Fruit fly (Drosophila melanogaster) whole organism, adult: ENCODE results near the gene QC.

Experiments used
- CG11617 ChIP-seq: fragments of 200-800 bp; sonication (Bioruptor generic); optimal IDR thresholded peaks from 2 replicates; lab custom pipeline; 2017; ENCODE audit warnings: mild to moderate bottlenecking, missing biosample characterization, missing genetic modification reagents, missing genetic modification characterization
- CG12768 ChIP-seq: fragments of 200-800 bp; sonication (Bioruptor generic); optimal IDR thresholded peaks from 2 replicates; lab custom pipeline; 2017; ENCODE audit warnings: missing biosample characterization, missing genetic modification characterization, mild to moderate bottlenecking, moderate library complexity, missing genetic modification reagents
- CG14711 ChIP-seq: fragments of 200-800 bp; sonication (Bioruptor generic); optimal IDR thresholded peaks from 2 replicates; lab custom pipeline; 2018; ENCODE audit warnings: missing biosample characterization, mild to moderate bottlenecking, missing genetic modification characterization, moderate library complexity
- CG1620 ChIP-seq: fragments of 200-800 bp; sonication (Bioruptor generic); optimal IDR thresholded peaks from 2 replicates; lab custom pipeline; 2016; ENCODE audit warnings: missing biosample characterization, missing genetic modification characterization
- CG33017 ChIP-seq: fragments of 200-800 bp; sonication (Bioruptor generic); optimal IDR thresholded peaks from 2 replicates; lab custom pipeline; 2018; ENCODE audit warnings: missing biosample characterization, mild to moderate bottlenecking, missing genetic modification characterization, moderate library complexity
- CG5204 ChIP-seq: fragments of 200-800 bp; sonication (Bioruptor generic); optimal IDR thresholded peaks from 2 replicates; lab custom pipeline; 2016; ENCODE audit warnings: missing biosample characterization, missing genetic modification characterization
- CG7045 ChIP-seq: fragments of 200-800 bp; sonication (Bioruptor generic); optimal IDR thresholded peaks from 2 replicates; lab custom pipeline; 2017; ENCODE audit warnings: missing biosample characterization, mild to moderate bottlenecking, missing genetic modification characterization
- CG7101 ChIP-seq: fragments of 200-800 bp; sonication (Bioruptor generic); optimal IDR thresholded peaks from 2 replicates; lab custom pipeline; 2018; ENCODE audit warnings: missing biosample characterization, mild to moderate bottlenecking, missing genetic modification characterization, moderate library complexity
- Clk ChIP-seq: fragments of 200-800 bp; sonication (Bioruptor generic); optimal IDR thresholded peaks from 2 replicates; lab custom pipeline; 2017; ENCODE audit warnings: missing biosample characterization, missing genetic modification characterization
- Crg-1 ChIP-seq: fragments of 200-800 bp; sonication (Bioruptor generic); optimal IDR thresholded peaks from 2 replicates; lab custom pipeline; 2016; ENCODE audit warnings: missing biosample characterization, missing genetic modification characterization
- Hr96 ChIP-seq: fragments of 200-800 bp; sonication (Bioruptor generic); optimal IDR thresholded peaks from 2 replicates; lab custom pipeline; 2016; ENCODE audit warnings: missing biosample characterization, missing genetic modification characterization
- Mnt ChIP-seq: fragments of 200-800 bp; sonication (Bioruptor generic); optimal IDR thresholded peaks from 2 replicates; lab custom pipeline; 2016; ENCODE audit warnings: missing biosample characterization, mild to moderate bottlenecking, missing genetic modification characterization
- bab1 ChIP-seq: fragments of 200-800 bp; sonication (Bioruptor generic); optimal IDR thresholded peaks from 3 replicates; lab custom pipeline; 2019; ENCODE audit warnings: missing biosample characterization, mild to moderate bottlenecking, missing genetic modification characterization, moderate library complexity
- cic ChIP-seq: fragments of 200-800 bp; sonication (Bioruptor generic); optimal IDR thresholded peaks from 2 replicates; lab custom pipeline; 2017; ENCODE audit warnings: missing biosample characterization, mild to moderate bottlenecking, missing genetic modification characterization, moderate library complexity
- cnc ChIP-seq, 2 experiments: fragments of >200 bp; optimal IDR thresholded peaks; 2 replicates each; lab custom pipeline; 2017
- kay ChIP-seq: fragments of 200-800 bp; sonication (Bioruptor generic); peaks from one replicate; lab custom pipeline; 2016; ENCODE audit warnings: missing biosample characterization, missing genetic modification characterization, borderline replicate concordance
- ovo ChIP-seq: fragments of 200-800 bp; sonication (Bioruptor generic); optimal IDR thresholded peaks from 2 replicates; lab custom pipeline; 2016; ENCODE audit warnings: missing biosample characterization, missing genetic modification characterization
- pad ChIP-seq: fragments of 200-800 bp; sonication (Bioruptor generic); optimal IDR thresholded peaks from 3 replicates; lab custom pipeline; 2017; ENCODE audit warnings: missing biosample characterization, missing genetic modification characterization, mild to moderate bottlenecking, moderate library complexity, missing genetic modification reagents
- tj ChIP-seq: fragments of 200-800 bp; sonication (Bioruptor generic); optimal IDR thresholded peaks from 3 replicates; lab custom pipeline; 2017; ENCODE audit warnings: missing biosample characterization, mild to moderate bottlenecking, missing genetic modification characterization, moderate library complexity
- toe ChIP-seq: fragments of 200-800 bp; sonication (Bioruptor generic); optimal IDR thresholded peaks from 2 replicates; lab custom pipeline; 2016; ENCODE audit warnings: missing biosample characterization, missing genetic modification characterization

The QC gene

DNA sequence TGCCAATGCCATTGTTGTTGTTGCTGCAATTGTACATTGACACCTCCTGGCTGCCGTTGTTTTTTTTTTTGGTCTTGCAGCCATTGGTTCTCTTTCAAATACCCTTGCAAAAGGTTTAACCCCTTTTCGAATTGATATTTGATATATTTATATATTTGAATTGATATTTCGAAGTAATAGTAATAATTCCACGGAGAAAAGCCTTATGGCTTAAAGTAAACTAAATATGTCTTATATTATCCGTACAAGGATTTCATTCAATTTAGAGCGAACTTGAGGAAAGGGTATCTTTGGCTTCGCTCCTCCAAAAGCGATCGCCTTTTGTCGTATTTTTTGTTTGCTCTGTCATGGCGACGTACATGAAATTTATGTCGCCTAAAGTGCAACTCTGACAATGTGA, 39.3 kb upstream of the QC start:
- TF ChIP-seq cnc (optimal IDR thresholded peaks at IDR 0.05; lab: Kevin White, UChicago), result no peak

- no peak for TF ChIP-seq pad (GFP tag; lab: Kevin White, UChicago)
- TF ChIP-seq Mnt (GFP tag; lab: Kevin White, UChicago), result no peak
- TF ChIP-seq kay (GFP tag; lab: Kevin White, UChicago), result no peak
- no peak for TF ChIP-seq CG33017
- TF ChIP-seq cic (GFP tag; lab: Kevin White, UChicago), result no peak
- TF ChIP-seq tj (GFP tag; lab: Kevin White, UChicago), result no peak
- no peak for TF ChIP-seq CG7045 (GFP tag; lab: Kevin White, UChicago)
- no peak for TF ChIP-seq cnc (optimal IDR thresholded peaks at IDR 0.05; lab: Kevin White, UChicago)
- TF ChIP-seq CG12768, result no peak
- no peak for TF ChIP-seq Clk (GFP tag; lab: Kevin White, UChicago)
- no peak for TF ChIP-seq bab1
- no peak for TF ChIP-seq CG11617 (GFP tag; lab: Kevin White, UChicago)
- TF ChIP-seq toe (GFP tag; lab: Kevin White, UChicago), result no peak
- no peak for TF ChIP-seq CG14711 (tag; lab: Kevin White, UChicago)
- TF ChIP-seq CG5204 (GFP tag; lab: Kevin White, UChicago), result no peak
- no peak for TF ChIP-seq Hr96 (GFP tag; lab: Kevin White, UChicago)
- no peak for TF ChIP-seq ovo (GFP tag; lab: Kevin White, UChicago)
- no peak for TF ChIP-seq CG1620 (GFP tag; lab: Kevin White, UChicago)
- TF ChIP-seq Crg-1 (GFP tag; lab: Kevin White, UChicago), result no peak
Measured at dm6 chr3L:5941086-5941485, 38.8 kb upstream of the QC start.

DNA sequence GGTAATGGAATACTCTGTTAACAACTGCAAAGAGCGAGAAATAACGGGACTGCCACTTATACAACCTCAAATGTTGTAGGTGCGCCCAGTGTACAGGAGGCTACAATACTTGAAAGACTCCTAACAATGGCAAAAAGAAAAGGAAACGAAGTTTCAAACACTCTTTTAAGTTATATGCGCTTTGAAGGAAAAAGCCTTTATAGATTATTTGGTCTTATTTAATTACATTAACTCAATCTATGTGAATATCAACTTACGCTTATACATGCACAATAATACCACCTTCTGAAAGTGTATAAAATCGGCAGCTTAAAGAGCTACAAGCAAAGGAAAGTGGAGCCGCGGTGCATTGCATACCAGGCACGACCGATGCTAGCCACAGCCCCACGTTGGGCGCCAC, 38.2 kb upstream of the QC start:
- TF ChIP-seq cnc (optimal IDR thresholded peaks at IDR 0.05; lab: Kevin White, UChicago), result no peak
- TF ChIP-seq Mnt (GFP tag; lab: Kevin White, UChicago), result no peak
- no peak for TF ChIP-seq CG33017
- TF ChIP-seq CG7045 (GFP tag; lab: Kevin White, UChicago), result no peak
- no peak for TF ChIP-seq pad (GFP tag; lab: Kevin White, UChicago)
- no peak for TF ChIP-seq Hr96 (GFP tag; lab: Kevin White, UChicago)
- no peak for TF ChIP-seq tj (GFP tag; lab: Kevin White, UChicago)
- TF ChIP-seq ovo (GFP tag; lab: Kevin White, UChicago), result no peak
- no peak for TF ChIP-seq CG1620 (GFP tag; lab: Kevin White, UChicago)
- TF ChIP-seq cic (GFP tag; lab: Kevin White, UChicago), result no peak
- no peak for TF ChIP-seq CG11617 (GFP tag; lab: Kevin White, UChicago)
- no peak for TF ChIP-seq Clk (GFP tag; lab: Kevin White, UChicago)
- no peak for TF ChIP-seq CG7101 (tag; lab: Kevin White, UChicago)
- no peak for TF ChIP-seq CG12768
- TF ChIP-seq CG5204 (GFP tag; lab: Kevin White, UChicago), result no peak

DNA sequence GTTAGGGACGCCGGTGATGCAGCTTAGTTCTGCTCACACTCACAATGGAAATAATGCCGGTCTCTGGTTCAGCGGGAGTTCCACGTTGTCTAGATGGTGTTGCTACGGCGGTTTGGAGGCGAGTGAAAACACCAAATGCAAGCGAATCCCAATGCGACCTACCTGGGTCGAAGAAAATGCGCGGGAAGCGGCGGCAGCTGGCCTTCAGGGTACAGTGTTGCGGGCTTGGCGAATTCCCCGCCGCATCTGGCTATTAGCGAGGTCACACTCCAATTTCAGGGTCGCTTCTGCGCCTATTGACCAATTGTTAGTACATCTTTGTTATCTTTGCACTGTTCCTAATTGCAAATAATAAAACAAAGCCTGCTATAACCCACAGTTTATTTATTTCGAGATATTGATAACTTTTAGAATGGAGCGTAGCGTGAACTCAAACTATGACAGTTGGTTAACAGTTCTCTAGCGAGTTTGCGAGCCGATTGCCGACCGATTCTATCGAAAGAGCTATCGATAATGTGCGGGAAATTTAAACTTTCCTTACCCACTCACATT, 30.2 kb upstream of the QC start, which contains the start of gene Rcc1:
Rcc1 (minus strand) TSS at position 411 of the 552 bp plus-strand sequence.
- peak; percentile 26 for TF ChIP-seq Hr96 (GFP tag; lab: Kevin White, UChicago)
- TF ChIP-seq Crg-1 (GFP tag; lab: Kevin White, UChicago), result peak; percentile 25
- peak; percentile 72 for TF ChIP-seq CG14711 (tag; lab: Kevin White, UChicago)
- TF ChIP-seq cnc (optimal IDR thresholded peaks at IDR 0.05; lab: Kevin White, UChicago), result no peak
- peak; percentile 15 for TF ChIP-seq toe (GFP tag; lab: Kevin White, UChicago)
- TF ChIP-seq Clk (GFP tag; lab: Kevin White, UChicago), result no peak
- TF ChIP-seq Mnt (GFP tag; lab: Kevin White, UChicago), result no peak
- peak; percentile 21 for TF ChIP-seq bab1
- no peak for TF ChIP-seq CG5204 (GFP tag; lab: Kevin White, UChicago)
- peak; percentile 9 for TF ChIP-seq CG7101 (tag; lab: Kevin White, UChicago)
- no peak for TF ChIP-seq CG1620 (GFP tag; lab: Kevin White, UChicago)

dm6 chr3L:5927536-5927935, 25.3 kb upstream of the QC start:
- TF ChIP-seq ovo (GFP tag; lab: Kevin White, UChicago) (no peak), CG14711 (tag; lab: Kevin White, UChicago) (peak; percentile 83)

- TF ChIP-seq CG14711 (tag; lab: Kevin White, UChicago) (peak; percentile 14), Clk (GFP tag; lab: Kevin White, UChicago) (no peak), cnc (optimal IDR thresholded peaks at IDR 0.05; lab: Kevin White, UChicago) (no peak), CG1620 (GFP tag; lab: Kevin White, UChicago) (no peak), bab1 (peak; percentile 67), tj (GFP tag; lab: Kevin White, UChicago) (peak; percentile 68), CG12768 (peak; percentile 68), Mnt (GFP tag; lab: Kevin White, UChicago) (peak; percentile 22), pad (GFP tag; lab: Kevin White, UChicago) (peak; percentile 33), Crg-1 (GFP tag; lab: Kevin White, UChicago) (no peak), toe (GFP tag; lab: Kevin White, UChicago) (no peak), cic (GFP tag; lab: Kevin White, UChicago) (peak; percentile 97), Hr96 (GFP tag; lab: Kevin White, UChicago) (no peak), kay (GFP tag; lab: Kevin White, UChicago) (no peak), CG11617 (GFP tag; lab: Kevin White, UChicago) (no peak), CG7045 (GFP tag; lab: Kevin White, UChicago) (peak; percentile 44), CG33017 (peak; percentile 67), CG5204 (GFP tag; lab: Kevin White, UChicago) (no peak), ovo (GFP tag; lab: Kevin White, UChicago) (peak; percentile 98), CG7101 (tag; lab: Kevin White, UChicago) (peak; percentile 59)
Measured at dm6 chr3L:5926015-5926988, 24.0 kb upstream of the QC start.
